Fruit fly (Drosophila melanogaster): Measurements from ENCODE around the gene Snx17.

Snx17 gene

dm6 chr2L:10231092-10231494 is 24.3 kb upstream of the Snx17 start:
- TF ChIP-seq Sin3A (optimal IDR thresholded peaks at IDR 0.05) (no peak), psq (optimal IDR thresholded peaks at IDR 0.05) (no peak), insv (optimal IDR thresholded peaks at IDR 0.05) (no peak), h (optimal IDR thresholded peaks at IDR 0.05) (no peak), ttk (optimal IDR thresholded peaks at IDR 0.05) (no peak), Myc (optimal IDR thresholded peaks at IDR 0.05) (no peak)

dm6 chr2L:10230455-10230854 is 23.7 kb upstream of the Snx17 start:
- TF ChIP-seq psq (optimal IDR thresholded peaks at IDR 0.05) (no peak), h (optimal IDR thresholded peaks at IDR 0.05) (no peak), insv (optimal IDR thresholded peaks at IDR 0.05) (no peak), ttk (optimal IDR thresholded peaks at IDR 0.05) (no peak), Sin3A (optimal IDR thresholded peaks at IDR 0.05) (no peak), Myc (optimal IDR thresholded peaks at IDR 0.05) (no peak)

dm6 chr2L:10226724-10227407 is 20.1 kb upstream of the Snx17 start, which contains the start of gene CG5708:
TSS of gene CG5708 (minus strand) at chr2L:10226808.
- no peak for TF ChIP-seq insv (optimal IDR thresholded peaks at IDR 0.05)
- no peak for TF ChIP-seq psq (optimal IDR thresholded peaks at IDR 0.05)
- no peak for TF ChIP-seq ttk (optimal IDR thresholded peaks at IDR 0.05)
- no peak for TF ChIP-seq Sin3A (optimal IDR thresholded peaks at IDR 0.05)
- no peak for TF ChIP-seq Myc (optimal IDR thresholded peaks at IDR 0.05)
- no peak for TF ChIP-seq h (optimal IDR thresholded peaks at IDR 0.05)

dm6 chr2L:10226213-10226723 is 19.5 kb upstream of the Snx17 start:
- TF ChIP-seq insv (optimal IDR thresholded peaks at IDR 0.05), result no peak
- TF ChIP-seq h (optimal IDR thresholded peaks at IDR 0.05), result no peak
- no peak for TF ChIP-seq ttk (optimal IDR thresholded peaks at IDR 0.05)
- no peak for TF ChIP-seq psq (optimal IDR thresholded peaks at IDR 0.05)
- no peak for TF ChIP-seq Sin3A (optimal IDR thresholded peaks at IDR 0.05)
- TF ChIP-seq Myc (optimal IDR thresholded peaks at IDR 0.05), result no peak

dm6 chr2L:10222550-10223231 is 15.9 kb upstream of the Snx17 start, which contains the start of gene Bcs1:
TSS of gene Bcs1 (plus strand) at chr2L:10222657.
- no peak for TF ChIP-seq psq (optimal IDR thresholded peaks at IDR 0.05)
- TF ChIP-seq Myc (optimal IDR thresholded peaks at IDR 0.05), result no peak
- no peak for TF ChIP-seq insv (optimal IDR thresholded peaks at IDR 0.05)

dm6 chr2L:10221387-10221705 is 14.6 kb upstream of the Snx17 start:
- TF ChIP-seq Sin3A (optimal IDR thresholded peaks at IDR 0.05) (no peak), h (optimal IDR thresholded peaks at IDR 0.05) (no peak), insv (optimal IDR thresholded peaks at IDR 0.05) (no peak)

dm6 chr2L:10220501-10221386 is 14.0 kb upstream of the Snx17 start, which contains the start of the genes Npc1a and Prosalpha6:
TSS of gene Npc1a (minus strand) at chr2L:10221216.
TSS of gene Prosalpha6 (plus strand) at chr2L:10221351.
- TF ChIP-seq h (optimal IDR thresholded peaks at IDR 0.05), result no peak
- TF ChIP-seq Sin3A (optimal IDR thresholded peaks at IDR 0.05), result no peak
- no peak for TF ChIP-seq psq (optimal IDR thresholded peaks at IDR 0.05)
- TF ChIP-seq insv (optimal IDR thresholded peaks at IDR 0.05), result no peak
- TF ChIP-seq ttk (optimal IDR thresholded peaks at IDR 0.05), result no peak
- TF ChIP-seq Myc (optimal IDR thresholded peaks at IDR 0.05), result no peak

- TF ChIP-seq ttk (optimal IDR thresholded peaks at IDR 0.05) (no peak), h (optimal IDR thresholded peaks at IDR 0.05) (no peak)
Measured at dm6 chr2L:10220010-10220409, 13.2 kb upstream of the Snx17 start.

dm6 chr2L:10210631-10211557 is 4.1 kb upstream of the Snx17 start, which contains the start of the genes CG5727 and ath:
TSS of gene CG5727 (minus strand) at chr2L:10210681.
TSS of gene ath (plus strand) at chr2L:10211143.
- TF ChIP-seq Myc (optimal IDR thresholded peaks at IDR 0.05), result no peak

dm6 chr2L:10208799-10209794 is 2.3 kb upstream of the Snx17 start, which contains the start of gene CG5731:
TSS of gene CG5731 (minus strand) at chr2L:10209744.
- TF ChIP-seq Myc (optimal IDR thresholded peaks at IDR 0.05), result no peak
- no peak for TF ChIP-seq ttk (optimal IDR thresholded peaks at IDR 0.05)
- no peak for TF ChIP-seq psq (optimal IDR thresholded peaks at IDR 0.05)
- no peak for TF ChIP-seq insv (optimal IDR thresholded peaks at IDR 0.05)
- TF ChIP-seq Sin3A (optimal IDR thresholded peaks at IDR 0.05), result no peak
- no peak for TF ChIP-seq h (optimal IDR thresholded peaks at IDR 0.05)

Measured in Kc167 (cell line).